Worm (Caenorhabditis elegans) whole organism, L4 larva: ENCODE results near the gene msd-2.
A peak's percentile ranks its signal among the peaks of the same experiment; 100 is the strongest.

Experiments
- F10B5.3 ChIP-seq: sonication (generic microtip); optimal IDR thresholded peaks from 2 replicates; lab custom pipeline; 2016; ENCODE audit warnings: mild to moderate bottlenecking, missing genetic modification characterization, missing compliant biosample characterization
- F37D6.2 ChIP-seq: sonication (generic microtip); optimal IDR thresholded peaks from 2 replicates; lab custom pipeline; 2016; ENCODE audit warnings: mild to moderate bottlenecking, missing genetic modification characterization, missing compliant biosample characterization
- T26A8.4 ChIP-seq: fragments of 200-800 bp; sonication (Bioruptor generic); IDR thresholded peaks from 2 replicates; pipeline ENCODE4 v1.3.6; 2022; ENCODE audit warnings: missing genetic modification characterization, missing compliant biosample characterization
- ama-1 ChIP-seq: fragments of 150-350 bp; optimal IDR thresholded peaks from 2 replicates; lab custom pipeline; 2014; ENCODE audit warnings: inconsistent platforms, mixed read lengths
- arid-1 ChIP-seq: fragments of 200-800 bp; sonication (Bioruptor generic); conservative IDR thresholded peaks from 2 replicates; pipeline ENCODE4 v1.3.6; 2022; ENCODE audit warnings: missing genetic modification reagents, missing genetic modification characterization, missing compliant biosample characterization
- attf-4 ChIP-seq: sonication (generic microtip); optimal IDR thresholded peaks from 3 replicates; lab custom pipeline; 2017; ENCODE audit warnings: missing biosample characterization, missing genetic modification characterization
- ceh-32 ChIP-seq: sonication (generic microtip); optimal IDR thresholded peaks from 2 replicates; lab custom pipeline; 2016; ENCODE audit warnings: mild to moderate bottlenecking, missing genetic modification characterization, missing compliant biosample characterization; ENCODE audit not compliant: poor library complexity
- ceh-44 ChIP-seq: fragments of 200-800 bp; sonication (Bioruptor generic); IDR thresholded peaks from 2 replicates; pipeline ENCODE4 v1.3.6; 2022; ENCODE audit warnings: missing genetic modification reagents, missing genetic modification characterization, missing compliant biosample characterization
- ceh-62 ChIP-seq: sonication (generic microtip); optimal IDR thresholded peaks from 2 replicates; lab custom pipeline; 2017; ENCODE audit warnings: missing biosample characterization, missing genetic modification characterization
- daf-16 ChIP-seq, 3 experiments: sonication (generic microtip); optimal IDR thresholded peaks; 2 replicates each; lab custom pipeline; 2016 to 2017; ENCODE audit warnings: missing genetic modification characterization in 3 of 3, missing genetic modification reagents in 3 of 3, mild to moderate bottlenecking in 2 of 3, missing compliant biosample characterization in 2 of 3, missing biosample characterization in 1 of 3, moderate library complexity in 1 of 3
- dmd-8 ChIP-seq: fragments of 200-800 bp; sonication (Bioruptor generic); IDR thresholded peaks from 2 replicates; pipeline ENCODE4 v1.3.6; 2022; ENCODE audit warnings: missing genetic modification characterization, missing compliant biosample characterization
- dve-1 ChIP-seq: sonication (generic microtip); optimal IDR thresholded peaks from 2 replicates; lab custom pipeline; 2017; ENCODE audit warnings: antibody characterized with exemption, mild to moderate bottlenecking, missing genetic modification characterization, missing compliant biosample characterization; ENCODE audit not compliant: insufficient read depth
- gei-8 ChIP-seq: fragments of 200-800 bp; sonication (Bioruptor generic); optimal IDR thresholded peaks from 2 replicates; lab custom pipeline; 2018; ENCODE audit warnings: mild to moderate bottlenecking, missing genetic modification characterization, missing compliant biosample characterization
- hif-1 ChIP-seq, 2 experiments: sonication (generic microtip); optimal IDR thresholded peaks; 2 replicates each; lab custom pipeline; 2016 to 2017; ENCODE audit warnings: missing compliant biosample characterization in 2 of 2, missing genetic modification characterization in 2 of 2, missing genetic modification reagents in 2 of 2, missing genotype in 2 of 2, mild to moderate bottlenecking in 1 of 2
- hlh-11 ChIP-seq: fragments of 200-800 bp; sonication (Bioruptor generic); optimal IDR thresholded peaks from 2 replicates; lab custom pipeline; 2018; ENCODE audit warnings: mild to moderate bottlenecking, missing genetic modification characterization, missing compliant biosample characterization
- hlh-30 ChIP-seq: sonication (generic microtip); optimal IDR thresholded peaks from 2 replicates; lab custom pipeline; 2017; ENCODE audit warnings: antibody characterized with exemption, mild to moderate bottlenecking, missing genetic modification characterization, missing compliant biosample characterization; ENCODE audit not compliant: insufficient read depth
- lim-7 ChIP-seq: fragments of 200-800 bp; sonication (Bioruptor generic); IDR thresholded peaks from 2 replicates; pipeline ENCODE4 v1.3.6; 2022; ENCODE audit warnings: missing genetic modification characterization, missing compliant biosample characterization
- lin-1 ChIP-seq: fragments of 200-800 bp; sonication (Bioruptor generic); IDR thresholded peaks from 2 replicates; pipeline ENCODE4 v1.3.6; 2022; ENCODE audit warnings: missing genetic modification reagents, missing genetic modification characterization, missing compliant biosample characterization
- lin-29 ChIP-seq: fragments of 200-800 bp; sonication (Bioruptor generic); IDR thresholded peaks from 2 replicates; pipeline ENCODE4 v1.3.6; 2022; ENCODE audit warnings: missing genetic modification reagents, missing genetic modification characterization, missing compliant biosample characterization
- lsy-2 ChIP-seq, 2 experiments: fragments of 150-350 bp in 1 of 2; sonication (generic microtip) in 1 of 2; optimal IDR thresholded peaks; 2 replicates each; lab custom pipeline; 2014 to 2017; ENCODE audit warnings: missing biosample characterization in 2 of 2, missing genetic modification characterization in 2 of 2
- madf-5 ChIP-seq, 2 experiments: fragments of 200-800 bp; sonication (Bioruptor generic); IDR thresholded peaks; 2 replicates each; pipeline ENCODE4 v1.3.6; 2022; ENCODE audit warnings: missing compliant biosample characterization in 2 of 2, missing genetic modification characterization in 2 of 2
- mxl-2 ChIP-seq: fragments of 200-800 bp; sonication (Bioruptor generic); conservative IDR thresholded peaks from 2 replicates; pipeline ENCODE4 v1.3.6; 2022; ENCODE audit warnings: missing genetic modification reagents, missing genetic modification characterization, missing compliant biosample characterization
- mxl-3 ChIP-seq: fragments of 200-800 bp; sonication (Bioruptor generic); optimal IDR thresholded peaks from 2 replicates; lab custom pipeline; 2018; ENCODE audit warnings: mild to moderate bottlenecking, missing genetic modification characterization, missing compliant biosample characterization
- nhr-10 ChIP-seq: fragments of 150-350 bp; optimal IDR thresholded peaks from 2 replicates; lab custom pipeline; 2014; ENCODE audit warnings: missing biosample characterization, missing genetic modification characterization
- nhr-25 ChIP-seq: sonication (generic microtip); optimal IDR thresholded peaks from 2 replicates; lab custom pipeline; 2017; ENCODE audit warnings: missing genetic modification characterization, mild to moderate bottlenecking, missing compliant biosample characterization, antibody characterized with exemption, moderate library complexity, borderline replicate concordance; ENCODE audit not compliant: insufficient read depth
- nhr-28 ChIP-seq: fragments of 150-350 bp; optimal IDR thresholded peaks from 2 replicates; lab custom pipeline; 2014; ENCODE audit warnings: missing biosample characterization, missing genetic modification characterization
- nhr-41 ChIP-seq: fragments of 200-800 bp; sonication (Bioruptor generic); IDR thresholded peaks from 2 replicates; pipeline ENCODE4 v1.3.6; 2022; ENCODE audit warnings: missing genetic modification reagents, missing genetic modification characterization, missing compliant biosample characterization
- nhr-42 ChIP-seq: fragments of 200-800 bp; sonication (Bioruptor generic); IDR thresholded peaks from 2 replicates; pipeline ENCODE4 v1.3.6; 2022; ENCODE audit warnings: missing genetic modification characterization, missing compliant biosample characterization
- nhr-48 ChIP-seq: sonication (generic microtip); optimal IDR thresholded peaks from 2 replicates; lab custom pipeline; 2016; ENCODE audit warnings: mild to moderate bottlenecking, missing genetic modification characterization, missing compliant biosample characterization
- nhr-76 ChIP-seq: fragments of 150-350 bp; optimal IDR thresholded peaks from 2 replicates; lab custom pipeline; 2014; ENCODE audit warnings: missing biosample characterization, missing genetic modification characterization
- nhr-77 ChIP-seq: fragments of 150-350 bp; optimal IDR thresholded peaks from 2 replicates; lab custom pipeline; 2014; ENCODE audit warnings: missing biosample characterization, missing genetic modification characterization
- php-3 ChIP-seq: fragments of 200-800 bp; sonication (Bioruptor generic); IDR thresholded peaks from 2 replicates; pipeline ENCODE4 v1.3.6; 2022; ENCODE audit warnings: missing genetic modification reagents, missing genetic modification characterization, missing compliant biosample characterization
- pqm-1 ChIP-seq: sonication (generic microtip); optimal IDR thresholded peaks from 2 replicates; lab custom pipeline; 2017; ENCODE audit warnings: missing biosample characterization, missing genetic modification characterization
- set-16 ChIP-seq: fragments of 200-800 bp; sonication (Bioruptor generic); IDR thresholded peaks from 2 replicates; pipeline ENCODE4 v1.3.6; 2022; ENCODE audit warnings: missing genetic modification reagents, missing genetic modification characterization, missing compliant biosample characterization
- skn-1 ChIP-seq: fragments of 150-350 bp; optimal IDR thresholded peaks from 2 replicates; lab custom pipeline; 2014; ENCODE audit warnings: missing biosample characterization, missing genetic modification characterization
- snpc-1.2 ChIP-seq: fragments of 200-800 bp; sonication (Bioruptor generic); IDR thresholded peaks from 2 replicates; pipeline ENCODE4 v1.3.6; 2022; ENCODE audit warnings: missing genetic modification reagents, missing genetic modification characterization, missing compliant biosample characterization
- snpc-4 ChIP-seq: fragments of 150-350 bp; optimal IDR thresholded peaks from 2 replicates; lab custom pipeline; 2014; ENCODE audit warnings: missing biosample characterization, missing genetic modification characterization
- spr-1 ChIP-seq: sonication (generic microtip); optimal IDR thresholded peaks from 2 replicates; lab custom pipeline; 2016; ENCODE audit warnings: mild to moderate bottlenecking, missing genetic modification characterization, missing compliant biosample characterization
- unc-130 ChIP-seq: sonication (generic microtip); optimal IDR thresholded peaks from 2 replicates; lab custom pipeline; 2016; ENCODE audit warnings: missing genetic modification reagents, missing genetic modification characterization, missing compliant biosample characterization
- unc-39 ChIP-seq: sonication (generic microtip); optimal IDR thresholded peaks from 2 replicates; lab custom pipeline; 2017; ENCODE audit warnings: missing biosample characterization, missing genetic modification characterization
- unc-62 ChIP-seq, 3 experiments: fragments of 150-350 bp in 1 of 3; sonication (generic microtip); optimal IDR thresholded peaks in 2 of 3; peaks in 1 of 3; 1 replicate in 1 of 3; 2 replicates in 2 of 3; lab custom pipeline; 2014 to 2017; ENCODE audit warnings: missing biosample characterization in 3 of 3, missing genetic modification characterization in 3 of 3, missing genetic modification reagents in 3 of 3, missing genotype in 1 of 3
- zag-1 ChIP-seq: fragments of 150-350 bp; optimal IDR thresholded peaks from 2 replicates; lab custom pipeline; 2014; ENCODE audit warnings: missing biosample characterization, missing genetic modification characterization
- zfp-3 ChIP-seq: fragments of 200-800 bp; sonication (Bioruptor generic); conservative IDR thresholded peaks from 2 replicates; pipeline ENCODE4 v1.3.6; 2022; ENCODE audit warnings: missing genetic modification reagents, missing genetic modification characterization, missing compliant biosample characterization
- ztf-11 ChIP-seq: fragments of 150-350 bp; optimal IDR thresholded peaks from 2 replicates; lab custom pipeline; 2014; ENCODE audit warnings: missing biosample characterization, missing genetic modification characterization

The msd-2 gene

ce11 chrIV:10051088-10051487 lies 22.2 kb downstream of the msd-2 start, which contains the start of gene T04B2.8:
TSS of gene T04B2.8 (minus strand) at chrIV:10051188.
- no peak for TF ChIP-seq arid-1 (GFP tag; lab: Robert Waterston, UW)
- TF ChIP-seq lim-7: no peak

ce11 chrIV:10053550-10053949 lies 24.7 kb downstream of the msd-2 start, which contains the start of gene srv-12:
TSS of gene srv-12 (minus strand) at chrIV:10053650.
- no peak for TF ChIP-seq pqm-1 (tag; lab: Kevin White, UChicago)
- TF ChIP-seq gei-8 (GFP tag; lab: Kevin White, UChicago): no peak
- no peak for TF ChIP-seq unc-62 (GFP tag; optimal IDR thresholded peaks at IDR 0.05 in 1 of 2; lab: Kevin White, UChicago)
- no peak for TF ChIP-seq unc-62 (tag; optimal IDR thresholded peaks at IDR 0.05; lab: Kevin White, UChicago)
- TF ChIP-seq lin-1: no peak
- no peak for TF ChIP-seq nhr-41
- TF ChIP-seq nhr-77 (tag; lab: Kevin White, UChicago): no peak
- TF ChIP-seq dmd-8 (GFP tag; lab: Robert Waterston, UW): no peak

ce11 chrIV:10056138-10056537 lies 27.3 kb downstream of the msd-2 start, which contains the start of gene T04B2.7:
TSS of gene T04B2.7 (minus strand) at chrIV:10056238.
- TF ChIP-seq zag-1 (tag; lab: Kevin White, UChicago) (no peak), F37D6.2 (tag; lab: Kevin White, UChicago) (no peak), unc-39 (tag; lab: Kevin White, UChicago) (no peak), nhr-42 (GFP tag; lab: Robert Waterston, UW) (no peak), mxl-2 (GFP tag; lab: Robert Waterston, UW) (no peak), hlh-11 (tag; lab: Kevin White, UChicago) (no peak), mxl-3 (GFP tag; lab: Kevin White, UChicago) (no peak), lim-7 (no peak), hif-1 (tag; optimal IDR thresholded peaks at IDR 0.05; lab: Kevin White, UChicago) (no peak), spr-1 (no peak), nhr-48 (tag; lab: Kevin White, UChicago) (no peak), T26A8.4 (no peak), skn-1 (tag; lab: Kevin White, UChicago) (no peak), nhr-76 (tag; lab: Kevin White, UChicago) (no peak), set-16 (no peak), ama-1 (no peak), snpc-4 (tag; lab: Kevin White, UChicago) (no peak), ceh-32 (tag; lab: Kevin White, UChicago) (no peak), ceh-62 (tag; lab: Kevin White, UChicago) (no peak)
- TF ChIP-seq, all 104 proteins: peak for 0

- TF ChIP-seq php-3 (GFP tag; lab: Robert Waterston, UW): peak; percentile 65; the same call in 1 of the 2 replicates
- TF ChIP-seq dve-1 (tag; lab: Kevin White, UChicago): peak; percentile 93
- TF ChIP-seq ztf-11: no peak
- no peak for TF ChIP-seq hif-1 (tag; optimal IDR thresholded peaks at IDR 0.05; lab: Kevin White, UChicago)
- TF ChIP-seq zfp-3 (GFP tag; lab: Robert Waterston, UW): no peak
- TF ChIP-seq nhr-25 (tag; lab: Kevin White, UChicago): no peak
- TF ChIP-seq ceh-32 (tag; lab: Kevin White, UChicago): no peak
- TF ChIP-seq daf-16 (GFP tag; optimal IDR thresholded peaks at IDR 0.05; lab: Kevin White, UChicago): peak in 1 of 2 experiments; percentile 38
- TF ChIP-seq daf-16 (tag; optimal IDR thresholded peaks at IDR 0.05; lab: Kevin White, UChicago): peak; percentile 88
- no peak for TF ChIP-seq unc-130
- TF ChIP-seq hlh-11 (tag; lab: Kevin White, UChicago): peak; percentile 80
- no peak for TF ChIP-seq snpc-1.2 (GFP tag; lab: Robert Waterston, UW)
- no peak for TF ChIP-seq skn-1 (tag; lab: Kevin White, UChicago)
- TF ChIP-seq nhr-77 (tag; lab: Kevin White, UChicago): peak; percentile 41
- no peak for TF ChIP-seq ama-1
- no peak for TF ChIP-seq attf-4 (tag; lab: Kevin White, UChicago)
- no peak for TF ChIP-seq nhr-10 (tag; lab: Kevin White, UChicago)
- TF ChIP-seq zag-1 (tag; lab: Kevin White, UChicago): no peak
- no peak for TF ChIP-seq madf-5 (GFP tag; IDR thresholded peaks at IDR 0.05; lab: Robert Waterston, UW)
- no peak for TF ChIP-seq ceh-44 (GFP tag; lab: Robert Waterston, UW)
- TF ChIP-seq lin-29 (GFP tag; lab: Robert Waterston, UW): no peak
- TF ChIP-seq hlh-30 (tag; lab: Kevin White, UChicago): peak; percentile 44
- no peak for TF ChIP-seq F10B5.3
- peak in 1 of 2 experiments; percentile 1 for TF ChIP-seq lsy-2 (tag; optimal IDR thresholded peaks at IDR 0.05; lab: Kevin White, UChicago)
- TF ChIP-seq lin-1: 0 out of 2 replicates have a peak, but pooled peaks have one; percentile 11
- TF ChIP-seq nhr-28 (tag; lab: Kevin White, UChicago): peak; percentile 57
Measured at ce11 chrIV:10059175-10059574, 30.3 kb downstream of the msd-2 start.
